Worm (Caenorhabditis elegans) whole organism, L4 larva: ENCODE results near the gene Y55F3BR.6.

Experiments
- jun-1 ChIP-seq: fragments of 150-350 bp; optimal IDR thresholded peaks from 2 replicates; lab custom pipeline; 2014; ENCODE audit warnings: missing biosample characterization, missing genetic modification reagents, missing genetic modification characterization
- lir-3 ChIP-seq: sonication (generic microtip); optimal IDR thresholded peaks from 2 replicates; lab custom pipeline; 2016; ENCODE audit warnings: mild to moderate bottlenecking, missing genetic modification characterization, missing compliant biosample characterization
- mdl-1 ChIP-seq, 2 experiments: fragments of 150-350 bp in 1 of 2; sonication (generic microtip) in 1 of 2; optimal IDR thresholded peaks; 2 replicates each; lab custom pipeline; 2014 to 2017; ENCODE audit warnings: missing biosample characterization in 2 of 2, missing genetic modification characterization in 2 of 2
- nhr-10 ChIP-seq: fragments of 150-350 bp; optimal IDR thresholded peaks from 2 replicates; lab custom pipeline; 2014; ENCODE audit warnings: missing biosample characterization, missing genetic modification characterization
- nhr-41 ChIP-seq: fragments of 200-800 bp; sonication (Bioruptor generic); IDR thresholded peaks from 2 replicates; pipeline ENCODE4 v1.3.6; 2022; ENCODE audit warnings: missing genetic modification reagents, missing genetic modification characterization, missing compliant biosample characterization
- pqm-1 ChIP-seq: sonication (generic microtip); optimal IDR thresholded peaks from 2 replicates; lab custom pipeline; 2017; ENCODE audit warnings: missing biosample characterization, missing genetic modification characterization
- snpc-4 ChIP-seq: fragments of 150-350 bp; optimal IDR thresholded peaks from 2 replicates; lab custom pipeline; 2014; ENCODE audit warnings: missing biosample characterization, missing genetic modification characterization
- ztf-11 ChIP-seq: fragments of 150-350 bp; optimal IDR thresholded peaks from 2 replicates; lab custom pipeline; 2014; ENCODE audit warnings: missing biosample characterization, missing genetic modification characterization

- TF ChIP-seq jun-1 (tag; lab: Kevin White, UChicago), result no peak
- TF ChIP-seq nhr-41 (GFP tag; lab: Robert Waterston, UW), result no peak
- TF ChIP-seq lir-3 (tag; lab: Kevin White, UChicago), result no peak
- no peak for TF ChIP-seq ztf-11 (tag; lab: Kevin White, UChicago)
- TF ChIP-seq snpc-4 (tag; lab: Kevin White, UChicago), result no peak
- TF ChIP-seq nhr-10 (tag; lab: Kevin White, UChicago), result no peak
- no peak for TF ChIP-seq mdl-1 (tag; optimal IDR thresholded peaks at IDR 0.05; lab: Kevin White, UChicago)
- TF ChIP-seq pqm-1 (tag; lab: Kevin White, UChicago), result no peak
These were observed 36.7 kb upstream of the Y55F3BR.6 start for ce11 chrIV:878634-879033.
